Fruit fly (Drosophila melanogaster): ENCODE data around the gene fz2.

Gene fz2

dm6 chr3L:19254715-19255428, 19.7 kb upstream of the fz2 start, which contains the start of the genes mRpL21 and rept (continued):
- TF ChIP-seq CG1832 (GFP tag; optimal IDR thresholded peaks at IDR 0.05) = no peak
- peak; percentile 51; the same call in 1 of the 2 replicates for TF ChIP-seq Atf6 (GFP tag; IDR thresholded peaks at IDR 0.05)
- no peak for TF ChIP-seq HmgD (GFP tag; optimal IDR thresholded peaks at IDR 0.05)
- TF ChIP-seq CG42726 (GFP tag; IDR thresholded peaks at IDR 0.05; ENCODE audit: partially characterized antibody) = no peak
- no peak for TF ChIP-seq CG4820 (GFP tag; optimal IDR thresholded peaks at IDR 0.05)
- TF ChIP-seq CG4404 (GFP tag; IDR thresholded peaks at IDR 0.05) = no peak
- TF ChIP-seq ase (GFP tag; IDR thresholded peaks at IDR 0.05) = no peak
- peak; percentile 36 for TF ChIP-seq CG1233 (GFP tag; optimal IDR thresholded peaks at IDR 0.05)
- TF ChIP-seq disco-r (GFP tag; optimal IDR thresholded peaks at IDR 0.05) = no peak
- peak; percentile 73 for TF ChIP-seq CG3847 (GFP tag; IDR thresholded peaks at IDR 0.05)
- peak; percentile 65 for TF ChIP-seq E2f2 (GFP tag; IDR thresholded peaks at IDR 0.05)
- peak; percentile 69 for TF ChIP-seq vfl (GFP tag; optimal IDR thresholded peaks at IDR 0.05)
- TF ChIP-seq Gsc (GFP tag; IDR thresholded peaks at IDR 0.05) = no peak
- no peak for TF ChIP-seq ap (GFP tag; IDR thresholded peaks at IDR 0.05)
- TF ChIP-seq CG30020 (tag; optimal IDR thresholded peaks at IDR 0.05) = peak; percentile 53
- peak; percentile 62 for TF ChIP-seq Ets97D (GFP tag; optimal IDR thresholded peaks at IDR 0.05)
- peak; percentile 78 for TF ChIP-seq CG13624 (GFP tag; optimal IDR thresholded peaks at IDR 0.05)
- TF ChIP-seq CG13296 (GFP tag; optimal IDR thresholded peaks at IDR 0.05) = peak; percentile 47
- TF ChIP-seq fd64A (GFP tag; optimal IDR thresholded peaks at IDR 0.05) = no peak
- peak; percentile 64 for TF ChIP-seq CG9817 (tag; optimal IDR thresholded peaks at IDR 0.05)
- peak; percentile 61 for TF ChIP-seq Side (GFP tag; optimal IDR thresholded peaks at IDR 0.05)
- no peak for TF ChIP-seq CG14965 (GFP tag; optimal IDR thresholded peaks at IDR 0.05; ENCODE audit: borderline replicate concordance)
- peak; percentile 36 for TF ChIP-seq CG7987 (GFP tag; optimal IDR thresholded peaks at IDR 0.05)
- no peak for TF ChIP-seq seq (GFP tag; IDR thresholded peaks at IDR 0.05)
- no peak for TF ChIP-seq CG7357 (GFP tag; IDR thresholded peaks at IDR 0.05)
- no peak for TF ChIP-seq CG10321 (GFP tag; IDR thresholded peaks at IDR 0.05)
- no peak for TF ChIP-seq cad (GFP tag; optimal IDR thresholded peaks at IDR 0.05)
- TF ChIP-seq HHEX (GFP tag; optimal IDR thresholded peaks at IDR 0.05) = peak; percentile 15
- no peak for TF ChIP-seq amos (GFP tag; IDR thresholded peaks at IDR 0.05; ENCODE audit: partially characterized antibody)
- TF ChIP-seq Ets65A (GFP tag) = peak; percentile 94
- no peak for TF ChIP-seq dimm (GFP tag; IDR thresholded peaks at IDR 0.05)
- peak in 1 of 2 experiments; percentile 43 for TF ChIP-seq tll (GFP tag; optimal IDR thresholded peaks at IDR 0.05)
- TF ChIP-seq CHES-1-like (GFP tag; optimal IDR thresholded peaks at IDR 0.05) = peak; percentile 79
- TF ChIP-seq CG4282 (GFP tag; optimal IDR thresholded peaks at IDR 0.05) = peak; percentile 38
- no peak for TF ChIP-seq CG30431 (GFP tag; optimal IDR thresholded peaks at IDR 0.05)
- TF ChIP-seq Fer1 (GFP tag; optimal IDR thresholded peaks at IDR 0.05) = peak; percentile 77
- no peak for TF ChIP-seq CG3838 (GFP tag; optimal IDR thresholded peaks at IDR 0.05)
- TF ChIP-seq Rx (GFP tag; IDR thresholded peaks at IDR 0.05) = 0 out of 2 replicates have a peak, but pooled peaks have one; percentile 10
- TF ChIP-seq CG15011 (GFP tag; optimal IDR thresholded peaks at IDR 0.05) = no peak
- no peak for TF ChIP-seq ftz-f1 (GFP tag; optimal IDR thresholded peaks at IDR 0.05)
- TF ChIP-seq Dek (tag; optimal IDR thresholded peaks at IDR 0.05) = peak; percentile 11
- TF ChIP-seq inv (GFP tag; IDR thresholded peaks at IDR 0.05; ENCODE audit: partially characterized antibody) = no peak
- TF ChIP-seq Eip74EF (GFP tag; optimal IDR thresholded peaks at IDR 0.05) = peak in 1 of 2 experiments; percentile 20
- no peak for TF ChIP-seq tio (GFP tag; optimal IDR thresholded peaks at IDR 0.05)
- TF ChIP-seq Max (GFP tag; optimal IDR thresholded peaks at IDR 0.05) = peak; percentile 98
- peak; percentile 67 for TF ChIP-seq CG12659 (GFP tag; optimal IDR thresholded peaks at IDR 0.05)
- TF ChIP-seq Adf1 (GFP tag; IDR thresholded peaks at IDR 0.05) = peak; percentile 51
- TF ChIP-seq lab (GFP tag; optimal IDR thresholded peaks at IDR 0.05) = peak; percentile 68
- peak; percentile 49; the same call in 1 of the 3 replicates for TF ChIP-seq CG17361 (GFP tag; IDR thresholded peaks at IDR 0.05)
- TF ChIP-seq mirr (GFP tag; optimal IDR thresholded peaks at IDR 0.05) = no peak
